Worm (Caenorhabditis elegans): ENCODE data around the gene sre-36.

Gene sre-36

DNA sequence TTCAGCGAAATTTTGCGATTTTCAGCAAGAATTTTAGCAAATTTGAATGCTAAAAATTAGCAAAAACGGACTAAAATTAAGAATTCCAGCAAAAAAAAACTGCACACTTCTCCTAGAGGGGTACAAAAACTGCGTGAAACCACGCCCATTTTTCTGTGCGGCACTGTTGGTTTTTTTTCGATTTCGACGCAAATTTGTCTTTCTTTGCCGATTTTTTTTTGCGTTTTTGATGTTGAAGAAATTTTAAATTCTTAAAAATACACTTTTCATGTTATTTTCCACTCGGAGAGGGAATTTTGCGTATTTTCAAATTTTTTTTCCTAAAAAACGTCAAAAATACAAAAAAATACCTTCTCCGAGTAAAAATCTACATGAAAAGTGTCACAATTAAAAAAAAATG is 4.5 kb downstream of the sre-36 start, which contains the start of gene syp-1:
Gene syp-1, plus strand, starts transcription at position 301 of the 400 bp plus-strand sequence.
- TF ChIP-seq pax-1 (tag; optimal IDR thresholded peaks at IDR 0.05) (no peak), ama-1 (optimal IDR thresholded peaks at IDR 0.05) (no peak), mec-3 (tag; optimal IDR thresholded peaks at IDR 0.05; ENCODE audit: borderline replicate concordance) (no peak), fax-1 (tag; optimal IDR thresholded peaks at IDR 0.05) (no peak), gmeb-2 (tag; optimal IDR thresholded peaks at IDR 0.05) (no peak), dve-1 (tag; optimal IDR thresholded peaks at IDR 0.05) (no peak), C38D4.7 (GFP tag; optimal IDR thresholded peaks at IDR 0.05) (no peak), unc-86 (tag; optimal IDR thresholded peaks at IDR 0.05) (no peak), ref-2 (tag; optimal IDR thresholded peaks at IDR 0.05) (no peak), ceh-19 (GFP tag; optimal IDR thresholded peaks at IDR 0.05) (no peak), ahr-1 (tag; optimal IDR thresholded peaks at IDR 0.05) (no peak), hlh-30 (tag; optimal IDR thresholded peaks at IDR 0.05; ENCODE audit: insufficient read depth) (no peak), nhr-232 (tag; optimal IDR thresholded peaks at IDR 0.05) (no peak), K09A11.1 (tag; optimal IDR thresholded peaks at IDR 0.05; ENCODE audit: insufficient read depth) (no peak), che-1 (tag; optimal IDR thresholded peaks at IDR 0.05) (no peak)

- TF ChIP-seq sox-2 (GFP tag; IDR thresholded peaks at IDR 0.05) (no peak), che-1 (tag; optimal IDR thresholded peaks at IDR 0.05) (no peak), K02D7.2 (tag; optimal IDR thresholded peaks at IDR 0.05) (no peak), C08G9.2 (tag; optimal IDR thresholded peaks at IDR 0.05) (no peak), ref-2 (tag; optimal IDR thresholded peaks at IDR 0.05) (no peak), unc-86 (tag; optimal IDR thresholded peaks at IDR 0.05) (no peak), hlh-13 (GFP tag; optimal IDR thresholded peaks at IDR 0.05) (no peak), ceh-31 (tag; optimal IDR thresholded peaks at IDR 0.05) (no peak), pha-4 (tag; optimal IDR thresholded peaks at IDR 0.05) (no peak), gmeb-2 (tag; optimal IDR thresholded peaks at IDR 0.05) (no peak), sox-4 (tag; optimal IDR thresholded peaks at IDR 0.05) (no peak), hlh-30 (tag; optimal IDR thresholded peaks at IDR 0.05; ENCODE audit: insufficient read depth) (no peak), lin-11 (tag; optimal IDR thresholded peaks at IDR 0.05) (no peak), mec-3 (tag; optimal IDR thresholded peaks at IDR 0.05; ENCODE audit: borderline replicate concordance) (no peak), zip-5 (tag; optimal IDR thresholded peaks at IDR 0.05) (no peak), ceh-34 (tag; optimal IDR thresholded peaks at IDR 0.05) (no peak)
These were observed 5.9 kb downstream of the sre-36 start for ce11 chrV:16405366-16405765.

ce11 chrV:16406357-16406756 is 6.9 kb downstream of the sre-36 start:
- no peak for TF ChIP-seq pag-3 (tag; optimal IDR thresholded peaks at IDR 0.05; ENCODE audit: borderline replicate concordance)
- TF ChIP-seq ama-1 (optimal IDR thresholded peaks at IDR 0.05) = no peak
- no peak for TF ChIP-seq ets-4 (tag; optimal IDR thresholded peaks at IDR 0.05)
- no peak for TF ChIP-seq hlh-6 (tag; optimal IDR thresholded peaks at IDR 0.05)
- no peak for TF ChIP-seq ref-2 (tag; optimal IDR thresholded peaks at IDR 0.05)
- no peak for TF ChIP-seq pha-2 (tag; optimal IDR thresholded peaks at IDR 0.05)

ce11 chrV:16407663-16408062 is 8.2 kb downstream of the sre-36 start, which contains the start of gene F26D2.3:
TSS of gene F26D2.3 (plus strand) at chrV:16407963.
- TF ChIP-seq nhr-232 (tag; optimal IDR thresholded peaks at IDR 0.05) (no peak), eyg-1 (tag; optimal IDR thresholded peaks at IDR 0.05) (no peak), F13H6.1 (tag; optimal IDR thresholded peaks at IDR 0.05) (no peak), fkh-6 (tag; optimal IDR thresholded peaks at IDR 0.05) (no peak)

- no peak for TF ChIP-seq fkh-6 (tag; optimal IDR thresholded peaks at IDR 0.05)
These were observed 11.0 kb downstream of the sre-36 start, which contains the start of gene srh-145 for ce11 chrV:16410521-16410920. TSS of gene srh-145 (plus strand) at chrV:16410713.

- TF ChIP-seq dve-1 (tag; optimal IDR thresholded peaks at IDR 0.05) = no peak
- TF ChIP-seq eyg-1 (tag; optimal IDR thresholded peaks at IDR 0.05) = no peak
- TF ChIP-seq madf-2 (tag; optimal IDR thresholded peaks at IDR 0.05) = no peak
- TF ChIP-seq ttx-3 (tag; optimal IDR thresholded peaks at IDR 0.05) = no peak
- no peak for TF ChIP-seq tbx-7 (tag; optimal IDR thresholded peaks at IDR 0.05)
- no peak for TF ChIP-seq ets-4 (tag; optimal IDR thresholded peaks at IDR 0.05)
These were observed 17.5 kb downstream of the sre-36 start, which contains the start of gene str-55 for ce11 chrV:16417014-16417413. TSS of gene str-55 (minus strand) at chrV:16417114.
